Fruit fly (Drosophila melanogaster) whole organism, pupa: Measurements from ENCODE around the gene dally.

Source experiments
- CG10348 ChIP-seq: fragments of 200-800 bp; sonication (Bioruptor generic); IDR thresholded peaks from 2 replicates; pipeline ENCODE4 v1.3.6; 2022; ENCODE audit warnings: missing biosample characterization, missing genetic modification characterization
- CG12605 ChIP-seq: fragments of 200-800 bp; sonication (Bioruptor generic); IDR thresholded peaks from 2 replicates; pipeline ENCODE4 v1.3.6; 2022; ENCODE audit warnings: missing biosample characterization, missing genetic modification characterization
- CG13204 ChIP-seq: fragments of 200-800 bp; sonication (Bioruptor generic); optimal IDR thresholded peaks from 2 replicates; lab custom pipeline; 2018; ENCODE audit warnings: missing biosample characterization, mild to moderate bottlenecking, missing genetic modification characterization, moderate library complexity
- CG14655 ChIP-seq: fragments of 200-800 bp; sonication (Bioruptor generic); optimal IDR thresholded peaks from 3 replicates; lab custom pipeline; 2017; ENCODE audit warnings: mild to moderate bottlenecking, missing biosample characterization, missing genetic modification reagents, missing genetic modification characterization
- CG15710 ChIP-seq: fragments of 200-800 bp; sonication (Bioruptor generic); optimal IDR thresholded peaks from 2 replicates; lab custom pipeline; 2018; ENCODE audit warnings: missing biosample characterization, mild to moderate bottlenecking, missing genetic modification characterization, moderate library complexity
- CG17806 ChIP-seq: fragments of 200-800 bp; sonication (Bioruptor generic); optimal IDR thresholded peaks from 2 replicates; lab custom pipeline; 2018; ENCODE audit warnings: missing biosample characterization, mild to moderate bottlenecking, missing genetic modification characterization, moderate library complexity
- CG32121 ChIP-seq: fragments of 200-800 bp; sonication (Bioruptor generic); IDR thresholded peaks from 2 replicates; pipeline ENCODE4 v1.3.6; 2022; ENCODE audit warnings: missing biosample characterization, missing genetic modification characterization
- CG34367 ChIP-seq: fragments of 200-800 bp; sonication (Bioruptor generic); optimal IDR thresholded peaks from 2 replicates; lab custom pipeline; 2018; ENCODE audit warnings: missing biosample characterization, mild to moderate bottlenecking, missing genetic modification characterization
- CG4496 ChIP-seq: fragments of 200-800 bp; sonication (Bioruptor generic); IDR thresholded peaks from 3 replicates; pipeline ENCODE4 v1.3.6; 2022; ENCODE audit warnings: missing biosample characterization, missing genetic modification characterization
- CG8159 ChIP-seq: fragments of 200-800 bp; sonication (Bioruptor generic); optimal IDR thresholded peaks from 3 replicates; lab custom pipeline; 2018; ENCODE audit warnings: missing biosample characterization, mild to moderate bottlenecking, missing genetic modification characterization, moderate library complexity
- CG8301 ChIP-seq: fragments of 200-800 bp; sonication (Bioruptor generic); optimal IDR thresholded peaks from 2 replicates; lab custom pipeline; 2018; ENCODE audit warnings: missing biosample characterization, mild to moderate bottlenecking, missing genetic modification characterization
- CG9948 ChIP-seq: fragments of 200-800 bp; sonication (Bioruptor generic); optimal IDR thresholded peaks from 2 replicates; lab custom pipeline; 2018; ENCODE audit warnings: missing biosample characterization, mild to moderate bottlenecking, missing genetic modification characterization, moderate library complexity
- D1 ChIP-seq: fragments of 200-800 bp; sonication (Bioruptor generic); optimal IDR thresholded peaks from 2 replicates; lab custom pipeline; 2018; ENCODE audit warnings: missing biosample characterization, mild to moderate bottlenecking, missing genetic modification characterization, moderate library complexity
- EcR ChIP-seq: fragments of 200-800 bp; sonication (Bioruptor generic); optimal IDR thresholded peaks from 3 replicates; lab custom pipeline; 2019; ENCODE audit warnings: missing biosample characterization, missing genetic modification characterization, mild to moderate bottlenecking, moderate library complexity, missing genetic modification reagents
- Ets98B ChIP-seq: fragments of 200-800 bp; sonication (Bioruptor generic); IDR thresholded peaks from 2 replicates; pipeline ENCODE4 v1.3.6; 2022; ENCODE audit warnings: missing biosample characterization, missing genetic modification characterization
- Pif1A ChIP-seq: fragments of 200-800 bp; sonication (Bioruptor generic); optimal IDR thresholded peaks from 3 replicates; lab custom pipeline; 2016; ENCODE audit warnings: missing biosample characterization, missing genetic modification characterization
- Pif1B ChIP-seq: fragments of 200-800 bp; sonication (Bioruptor generic); optimal IDR thresholded peaks from 3 replicates; lab custom pipeline; 2016; ENCODE audit warnings: missing biosample characterization, missing genetic modification characterization
- Snoo ChIP-seq: fragments of 200-800 bp; sonication (Bioruptor generic); optimal IDR thresholded peaks from 3 replicates; lab custom pipeline; 2017; ENCODE audit warnings: missing biosample characterization, mild to moderate bottlenecking, missing genetic modification characterization, inconsistent platforms
- fd96Ca ChIP-seq: fragments of 200-800 bp; sonication (Bioruptor generic); IDR thresholded peaks from 3 replicates; pipeline ENCODE4 v1.3.6; 2022; ENCODE audit warnings: missing biosample characterization, missing genetic modification characterization
- gl ChIP-seq: fragments of 200-800 bp; sonication (Bioruptor generic); optimal IDR thresholded peaks from 2 replicates; lab custom pipeline; 2018; ENCODE audit warnings: missing biosample characterization, mild to moderate bottlenecking, missing genetic modification characterization
- rn ChIP-seq: fragments of 200-800 bp; sonication (Bioruptor generic); IDR thresholded peaks from 2 replicates; pipeline ENCODE4 v1.3.6; 2022; ENCODE audit warnings: missing biosample characterization, missing genetic modification characterization

The dally gene

DNA sequence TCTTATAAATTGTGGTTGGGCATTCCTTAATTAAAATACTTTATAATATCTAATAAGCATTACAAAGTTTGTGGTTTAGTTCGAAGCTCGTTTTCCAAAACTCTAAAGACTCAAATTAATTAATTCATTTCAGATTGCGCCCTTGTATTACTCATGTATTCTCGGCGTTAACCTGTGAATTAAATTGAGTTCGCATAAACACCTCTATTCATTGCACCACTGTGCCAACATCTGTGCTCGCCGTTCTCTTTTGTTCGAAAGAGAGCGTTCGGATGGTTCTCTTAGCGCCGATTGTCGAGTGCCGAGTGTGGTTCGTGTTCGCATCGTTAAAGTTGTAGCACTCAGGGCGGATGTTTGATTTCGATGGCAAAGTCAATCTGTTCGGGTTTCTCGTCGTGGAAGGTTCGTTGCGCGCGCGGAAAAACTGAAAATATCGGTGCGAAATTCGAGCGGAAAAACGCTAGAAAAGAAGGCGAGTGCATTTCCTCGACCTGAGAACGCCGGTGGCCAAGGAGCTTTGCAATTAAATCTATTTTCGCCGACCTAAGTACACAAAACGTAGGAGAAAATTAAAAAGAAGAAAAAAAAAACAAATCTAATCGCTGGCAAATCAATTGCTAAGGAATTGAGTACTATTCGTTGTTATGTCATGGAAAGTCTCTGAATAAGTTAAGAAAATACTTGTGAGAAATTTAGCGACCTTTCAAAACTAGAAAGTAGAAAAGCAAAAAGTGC lies at the start of gene dally:
Gene dally, plus strand, starts transcription at position 373 of the 735 bp plus-strand sequence.
- peak; percentile 37 for TF ChIP-seq EcR
- no peak for TF ChIP-seq CG10348 (GFP tag; lab: Robert Waterston, UW)
- peak; percentile 53 for TF ChIP-seq gl
- TF ChIP-seq CG4496 (GFP tag; lab: Robert Waterston, UW), result peak; percentile 87
- no peak for TF ChIP-seq D1 (tag; lab: Kevin White, UChicago)
- TF ChIP-seq Pif1A, result peak; percentile 59
- TF ChIP-seq Ets98B, result peak; percentile 73
- peak; percentile 74 for TF ChIP-seq CG12605 (GFP tag; lab: Robert Waterston, UW)
- TF ChIP-seq rn, result no peak
- peak; percentile 37; the same call in 1 of the 3 replicates for TF ChIP-seq fd96Ca
- TF ChIP-seq CG13204, result peak; percentile 34
- peak; percentile 22 for TF ChIP-seq CG34367 (tag; lab: Kevin White, UChicago)
- TF ChIP-seq CG8159, result no peak
- TF ChIP-seq CG9948, result no peak
- no peak for TF ChIP-seq CG17806 (tag; lab: Kevin White, UChicago)
- TF ChIP-seq Pif1B (GFP tag; lab: Kevin White, UChicago), result peak; percentile 70
- TF ChIP-seq CG32121 (GFP tag; lab: Robert Waterston, UW), result peak; percentile 70; the same call in 1 of the 2 replicates
- TF ChIP-seq Snoo (tag; lab: Kevin White, UChicago), result peak; percentile 31
- TF ChIP-seq CG15710 (tag; lab: Kevin White, UChicago), result no peak
- peak; percentile 2 for TF ChIP-seq CG8301 (tag; lab: Kevin White, UChicago)
- TF ChIP-seq CG14655 (GFP tag; lab: Kevin White, UChicago), result peak; percentile 17

DNA sequence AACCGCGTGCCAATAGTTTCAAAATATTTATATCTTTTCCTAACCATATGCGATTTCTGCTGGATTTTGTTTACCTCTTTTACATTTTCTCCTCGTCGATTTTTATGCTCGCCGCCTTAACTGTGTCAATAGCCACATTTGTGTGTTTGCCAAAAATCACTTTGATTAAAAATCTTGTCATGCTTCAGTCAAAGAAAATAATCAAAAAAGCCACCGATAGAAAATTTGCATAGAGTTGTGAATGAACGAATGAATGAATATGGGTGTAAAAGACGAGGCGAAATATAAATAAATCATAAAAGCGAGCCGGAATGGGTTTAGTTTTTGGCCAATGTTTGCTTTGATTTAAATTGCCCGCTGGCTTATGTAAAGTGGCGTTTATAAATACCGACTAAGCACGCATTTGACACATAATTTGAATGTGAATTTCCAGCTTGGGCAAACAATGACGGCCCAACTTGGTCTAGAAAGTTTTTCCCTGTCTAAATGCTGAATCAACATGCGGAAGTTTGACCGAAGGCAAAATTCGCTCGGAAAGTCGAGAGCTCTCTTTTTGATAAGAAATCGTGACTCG lies 46.5 kb upstream of the dally start:
- TF ChIP-seq CG13204 (no peak), CG34367 (tag; lab: Kevin White, UChicago) (no peak)

DNA sequence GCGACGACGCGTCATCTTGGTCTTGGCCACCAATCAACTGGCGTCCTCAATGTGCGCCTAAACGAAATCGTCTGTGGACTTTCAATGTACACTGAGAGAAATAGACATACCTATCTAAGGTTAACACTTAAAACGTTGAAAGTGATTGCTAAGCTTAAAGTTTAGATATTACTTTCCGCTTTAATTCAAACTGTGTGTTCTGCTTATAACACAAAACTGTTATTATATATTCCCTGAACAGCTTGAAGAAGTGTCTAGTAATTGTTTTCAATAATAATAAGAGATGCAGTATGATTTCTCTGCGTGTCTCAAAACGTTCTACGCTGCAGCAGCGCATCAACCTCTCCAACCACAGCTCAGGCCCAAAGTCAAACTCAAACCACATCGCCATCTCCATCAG lies 45.3 kb upstream of the dally start:
- TF ChIP-seq EcR (no peak), CG8301 (tag; lab: Kevin White, UChicago) (peak; percentile 84), CG32121 (GFP tag; lab: Robert Waterston, UW) (0 out of 2 replicates have a peak, but pooled peaks have one; percentile 20), CG9948 (no peak), CG8159 (no peak), CG4496 (GFP tag; lab: Robert Waterston, UW) (peak; percentile 56; the same call in 2 of the 3 replicates), gl (no peak), CG13204 (no peak), CG12605 (GFP tag; lab: Robert Waterston, UW) (no peak), Pif1B (GFP tag; lab: Kevin White, UChicago) (peak; percentile 14), Pif1A (peak; percentile 56), CG14655 (GFP tag; lab: Kevin White, UChicago) (peak; percentile 73), rn (peak; percentile 41; the same call in 1 of the 2 replicates), Snoo (tag; lab: Kevin White, UChicago) (no peak), fd96Ca (no peak), CG10348 (GFP tag; lab: Robert Waterston, UW) (no peak), CG17806 (tag; lab: Kevin White, UChicago) (peak; percentile 30), Ets98B (peak; percentile 38; the same call in 1 of the 2 replicates), CG34367 (tag; lab: Kevin White, UChicago) (no peak), CG15710 (tag; lab: Kevin White, UChicago) (no peak), D1 (tag; lab: Kevin White, UChicago) (no peak)

DNA sequence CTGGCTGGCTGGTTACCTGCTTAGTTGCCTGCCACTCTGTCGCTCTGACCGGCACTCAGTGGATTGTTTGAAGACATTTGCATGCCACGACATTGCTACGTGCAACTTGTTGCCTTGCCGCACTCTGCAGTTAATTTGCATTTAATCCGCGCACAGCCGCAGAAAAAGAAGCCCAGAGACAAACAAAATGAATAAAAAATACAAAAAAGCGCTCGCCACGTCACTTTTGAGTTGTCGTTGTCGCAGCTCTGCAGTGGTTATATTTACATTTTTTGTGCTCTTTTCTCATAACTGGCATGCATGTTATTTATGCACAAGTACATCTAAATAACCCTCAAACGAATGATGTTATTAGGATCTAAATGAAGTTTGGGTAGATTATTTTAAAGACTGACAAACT lies 44.0 kb upstream of the dally start:
- TF ChIP-seq Ets98B (peak; percentile 16; the same call in 1 of the 2 replicates), CG12605 (GFP tag; lab: Robert Waterston, UW) (peak; percentile 32; the same call in 1 of the 2 replicates), Pif1A (no peak), CG4496 (GFP tag; lab: Robert Waterston, UW) (0 out of 3 replicates have a peak, but pooled peaks have one; percentile 25), CG8301 (tag; lab: Kevin White, UChicago) (peak; percentile 21), fd96Ca (no peak), Pif1B (GFP tag; lab: Kevin White, UChicago) (no peak), CG17806 (tag; lab: Kevin White, UChicago) (no peak), CG14655 (GFP tag; lab: Kevin White, UChicago) (peak; percentile 28)

DNA sequence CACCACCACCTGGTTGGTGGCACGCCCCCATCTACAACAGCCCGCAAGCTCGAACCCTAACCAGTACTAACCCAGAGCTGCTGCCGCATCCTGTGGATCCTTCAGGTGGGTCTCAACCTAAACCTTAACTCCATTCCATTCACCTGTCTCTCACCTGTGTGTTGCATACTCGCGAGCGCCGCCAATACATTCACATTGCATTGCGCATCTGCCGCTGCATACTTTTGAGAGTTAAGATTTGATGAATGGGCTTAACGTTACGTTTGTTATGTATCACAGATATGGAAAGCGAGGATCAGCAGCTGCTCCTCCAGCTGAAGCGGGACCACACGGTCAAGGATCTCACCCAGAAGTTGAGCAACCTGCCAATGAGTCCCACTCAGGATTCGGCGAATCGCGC lies 40.1 kb upstream of the dally start:
- TF ChIP-seq CG9948 (no peak), CG8301 (tag; lab: Kevin White, UChicago) (no peak), CG4496 (GFP tag; lab: Robert Waterston, UW) (no peak), CG8159 (no peak), gl (no peak), CG17806 (tag; lab: Kevin White, UChicago) (no peak), EcR (no peak), Pif1A (no peak), CG13204 (no peak)

DNA sequence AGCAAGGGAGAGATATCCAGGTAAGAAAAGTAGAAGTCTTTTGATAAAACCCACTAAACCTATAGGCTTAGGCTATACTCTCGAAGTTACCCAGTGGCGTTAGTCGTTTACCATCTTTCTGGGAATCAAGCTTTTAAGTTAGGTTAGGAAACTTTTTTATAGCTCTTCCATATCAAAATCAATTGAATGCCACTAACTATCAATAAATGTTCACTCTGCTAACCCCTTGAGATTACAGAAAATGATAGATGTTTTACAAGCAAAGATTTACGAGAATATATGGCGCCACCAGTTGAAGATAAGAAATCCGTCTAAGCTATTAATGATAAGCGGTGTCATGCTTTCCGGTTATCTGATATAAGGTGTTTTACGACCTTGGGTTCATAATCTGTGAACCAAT lies 39.6 kb upstream of the dally start:
- no peak for TF ChIP-seq Pif1B (GFP tag; lab: Kevin White, UChicago)
- no peak for TF ChIP-seq CG4496 (GFP tag; lab: Robert Waterston, UW)
- no peak for TF ChIP-seq CG13204
- no peak for TF ChIP-seq rn
- TF ChIP-seq CG12605 (GFP tag; lab: Robert Waterston, UW), result no peak
- TF ChIP-seq gl, result no peak
- TF ChIP-seq, all 21 proteins: peak for 0
